Worm (Caenorhabditis elegans): ENCODE measurements around the gene unc-52.

The unc-52 gene

DNA sequence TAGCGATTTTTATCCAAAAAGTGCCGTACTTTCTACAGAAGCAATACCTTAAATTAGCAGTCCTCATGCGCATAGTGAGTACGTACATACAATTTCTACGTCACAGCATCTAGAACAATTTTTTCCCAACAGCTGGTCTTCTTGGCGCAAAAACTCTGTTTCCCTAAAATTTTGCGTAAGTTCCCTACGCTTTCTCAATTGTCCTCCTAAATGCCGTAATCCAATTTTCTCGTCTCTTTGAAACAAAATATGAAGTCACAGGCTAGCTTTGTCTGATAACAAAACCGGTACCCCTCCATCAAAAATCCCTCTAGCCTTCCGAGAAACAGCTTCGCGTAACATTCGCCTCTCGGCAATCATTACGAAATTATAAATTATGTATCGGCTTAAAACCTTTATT is 51.4 kb downstream of the unc-52 start, which contains the start of gene C38C6.3:
Gene C38C6.3 (plus strand): TSS at position 301 of the 400 bp plus-strand sequence.
- TF ChIP-seq K09A11.1 (tag; optimal IDR thresholded peaks at IDR 0.05; ENCODE audit: insufficient read depth) (no peak), C38D4.7 (GFP tag; optimal IDR thresholded peaks at IDR 0.05) (no peak), ceh-45 (GFP tag; IDR thresholded peaks at IDR 0.05) (no peak), ets-4 (tag; optimal IDR thresholded peaks at IDR 0.05) (no peak), gmeb-2 (tag; optimal IDR thresholded peaks at IDR 0.05) (no peak), ceh-24 (tag; optimal IDR thresholded peaks at IDR 0.05) (no peak), npax-4 (tag; optimal IDR thresholded peaks at IDR 0.05) (no peak), pqm-1 (tag; optimal IDR thresholded peaks at IDR 0.05) (no peak), ceh-22 (tag; optimal IDR thresholded peaks at IDR 0.05) (no peak), fax-1 (tag; optimal IDR thresholded peaks at IDR 0.05) (no peak)

DNA sequence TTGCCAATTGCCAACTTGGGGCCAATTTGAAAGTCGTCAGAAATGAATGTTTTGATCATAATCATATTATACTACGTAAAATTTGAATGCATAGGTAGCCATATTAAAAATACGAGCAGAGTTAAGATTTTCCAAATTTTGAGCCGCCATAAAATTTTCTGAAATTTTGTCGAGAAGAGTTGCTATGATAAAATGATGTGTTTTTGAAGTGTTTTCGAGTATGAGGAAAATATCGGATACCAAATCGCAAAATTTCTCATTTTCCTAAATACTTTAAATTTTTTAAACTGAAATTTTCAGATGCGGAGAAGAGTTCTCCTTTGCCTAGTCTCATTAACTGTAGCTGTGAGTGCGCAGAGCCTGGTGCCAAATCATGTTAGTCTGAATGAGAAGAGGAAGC is 56.9 kb downstream of the unc-52 start, which contains the start of gene tag-297:
Gene tag-297 (plus strand): TSS at position 301 of the 400 bp plus-strand sequence.
- no peak for TF ChIP-seq madf-2 (tag; optimal IDR thresholded peaks at IDR 0.05)
- TF ChIP-seq sdc-2 (tag; optimal IDR thresholded peaks at IDR 0.05), result no peak
- TF ChIP-seq nfya-1 (tag; optimal IDR thresholded peaks at IDR 0.05), result no peak
- no peak for TF ChIP-seq ama-1 (optimal IDR thresholded peaks at IDR 0.05)
- no peak for TF ChIP-seq hlh-13 (GFP tag; optimal IDR thresholded peaks at IDR 0.05)
- no peak for TF ChIP-seq eyg-1 (tag; optimal IDR thresholded peaks at IDR 0.05)
- TF ChIP-seq hlh-8 (tag; optimal IDR thresholded peaks at IDR 0.05), result no peak
- no peak for TF ChIP-seq fkh-6 (tag; optimal IDR thresholded peaks at IDR 0.05)
- TF ChIP-seq elt-2 (tag; optimal IDR thresholded peaks at IDR 0.05), result no peak
- no peak for TF ChIP-seq dve-1 (tag; optimal IDR thresholded peaks at IDR 0.05)

DNA sequence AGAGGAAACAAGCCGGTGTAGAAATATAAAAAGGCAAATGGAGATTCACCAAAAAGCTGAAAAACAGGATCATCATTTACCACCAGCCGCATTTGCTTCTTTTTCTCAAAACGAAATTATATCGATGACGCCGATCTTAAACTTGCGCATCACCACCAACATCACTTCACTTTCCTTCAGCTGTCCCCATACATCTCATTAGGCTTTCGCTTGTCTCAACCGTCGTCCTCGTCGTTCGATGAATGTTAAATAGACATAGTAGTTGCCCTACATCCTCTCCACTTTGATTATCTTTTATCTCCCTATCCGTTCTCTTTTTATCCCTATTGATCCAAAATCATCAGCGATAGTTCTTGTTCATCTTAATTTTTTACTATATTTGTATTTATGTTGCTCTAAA is 57.4 kb downstream of the unc-52 start:
- TF ChIP-seq dve-1 (tag; optimal IDR thresholded peaks at IDR 0.05) (no peak), pat-9 (tag; optimal IDR thresholded peaks at IDR 0.05) (no peak), elt-2 (tag; optimal IDR thresholded peaks at IDR 0.05) (no peak), syd-9 (tag; optimal IDR thresholded peaks at IDR 0.05) (no peak), ceh-6 (GFP tag; optimal IDR thresholded peaks at IDR 0.05) (no peak), hlh-6 (tag; optimal IDR thresholded peaks at IDR 0.05) (no peak), pros-1 (tag; optimal IDR thresholded peaks at IDR 0.05) (no peak), Y22D7AL.16 (tag; optimal IDR thresholded peaks at IDR 0.05) (no peak), hlh-8 (tag; optimal IDR thresholded peaks at IDR 0.05) (no peak), pha-4 (tag; optimal IDR thresholded peaks at IDR 0.05) (no peak), ceh-48 (tag; optimal IDR thresholded peaks at IDR 0.05) (no peak), lin-11 (tag; optimal IDR thresholded peaks at IDR 0.05) (no peak)

DNA sequence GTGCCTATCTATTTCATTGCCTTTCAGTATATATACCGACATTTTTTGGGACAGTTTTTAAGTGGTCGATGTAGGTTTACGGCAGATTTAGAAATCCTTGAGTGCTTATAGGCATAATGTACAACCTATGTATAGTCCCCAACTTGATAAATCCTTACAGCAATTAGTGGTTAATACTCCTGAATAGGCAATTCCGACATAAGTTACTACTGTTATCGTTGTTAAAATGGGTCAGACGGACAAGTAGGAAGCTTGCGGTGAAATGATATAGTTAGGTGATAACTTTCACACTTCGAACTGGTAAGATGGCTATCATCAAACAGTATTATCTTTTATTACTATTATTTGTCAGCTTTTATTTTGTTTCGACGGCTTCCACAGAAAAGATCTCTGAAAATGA is 61.5 kb downstream of the unc-52 start, which contains the start of gene mltn-10:
Gene mltn-10 (plus strand): TSS at position 301 of the 400 bp plus-strand sequence.
- TF ChIP-seq pha-4 (tag; optimal IDR thresholded peaks at IDR 0.05), result no peak
- no peak for TF ChIP-seq ttx-3 (tag; optimal IDR thresholded peaks at IDR 0.05)
- TF ChIP-seq hlh-6 (tag; optimal IDR thresholded peaks at IDR 0.05), result no peak
- TF ChIP-seq hlh-13 (GFP tag; optimal IDR thresholded peaks at IDR 0.05), result no peak
- no peak for TF ChIP-seq ceh-6 (GFP tag; optimal IDR thresholded peaks at IDR 0.05)
- no peak for TF ChIP-seq ama-1 (optimal IDR thresholded peaks at IDR 0.05)
- TF ChIP-seq dmd-4 (tag; optimal IDR thresholded peaks at IDR 0.05; ENCODE audit: borderline replicate concordance), result no peak
- TF ChIP-seq ceh-30 (tag; optimal IDR thresholded peaks at IDR 0.05), result no peak

DNA sequence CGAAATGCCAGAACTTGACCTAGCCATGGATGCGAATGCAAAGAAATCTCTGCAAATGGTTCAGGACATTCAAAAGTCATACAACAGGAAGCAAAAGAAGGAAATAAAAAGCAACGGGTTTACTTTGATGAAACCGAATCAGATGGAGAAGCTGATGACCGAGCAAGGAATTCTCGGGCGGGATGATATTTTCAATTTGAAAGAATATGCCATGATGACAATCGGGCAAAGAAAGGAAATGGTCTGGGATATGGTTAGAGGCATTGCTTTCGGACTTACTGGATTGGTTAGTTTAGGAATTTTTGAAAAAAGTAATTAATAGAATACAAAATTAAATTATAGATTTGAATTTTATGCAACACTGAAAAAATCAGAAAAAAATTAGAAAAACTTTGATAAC is 63.5 kb downstream of the unc-52 start:
- TF ChIP-seq mec-3 (tag; optimal IDR thresholded peaks at IDR 0.05; ENCODE audit: borderline replicate concordance) (no peak), pax-1 (tag; optimal IDR thresholded peaks at IDR 0.05) (no peak)
